Fruit fly (Drosophila melanogaster) whole organism, wandering third instar larva: Measurements from ENCODE around the gene Gr85a.

Source experiments
- Abd-B ChIP-seq: fragments of >200 bp; optimal IDR thresholded peaks from 2 replicates; lab custom pipeline; 2017; ENCODE audit warnings: missing biosample characterization, missing genetic modification characterization
- CG32264 ChIP-seq: fragments of 200-800 bp; sonication (Bioruptor generic); optimal IDR thresholded peaks from 2 replicates; lab custom pipeline; 2016; ENCODE audit warnings: missing biosample characterization, missing genetic modification characterization
- Dfd ChIP-seq: fragments of >200 bp; optimal IDR thresholded peaks from 2 replicates; lab custom pipeline; 2017; ENCODE audit warnings: missing biosample characterization, missing genetic modification characterization
- Hr78 ChIP-seq: fragments of >200 bp; optimal IDR thresholded peaks from 2 replicates; lab custom pipeline; 2017; ENCODE audit warnings: missing biosample characterization, missing genetic modification characterization
- Myc ChIP-seq: fragments of >200 bp; optimal IDR thresholded peaks from 2 replicates; lab custom pipeline; 2017
- OdsH ChIP-seq: fragments of 200-800 bp; sonication (Bioruptor generic); optimal IDR thresholded peaks from 2 replicates; lab custom pipeline; 2016; ENCODE audit warnings: missing biosample characterization, mild to moderate bottlenecking, missing genetic modification characterization
- brk ChIP-seq: fragments of 200-800 bp; sonication (Bioruptor generic); optimal IDR thresholded peaks from 2 replicates; lab custom pipeline; 2016; ENCODE audit warnings: missing biosample characterization, mild to moderate bottlenecking, missing genetic modification characterization
- dl ChIP-seq, 2 experiments: fragments of 175-275, 200-275 bp in 1 of 2; fragments of 200-275 bp in 1 of 2; sonication (Bioruptor generic); optimal IDR thresholded peaks; lab custom pipeline; 2018; ENCODE audit warnings: mild to moderate bottlenecking in 2 of 2, missing biosample characterization in 2 of 2, missing genetic modification characterization in 2 of 2, moderate library complexity in 2 of 2; ENCODE audit not compliant: partially characterized antibody in 2 of 2, insufficient read depth in 1 of 2
- dsf ChIP-seq: sonication (Bioruptor generic); optimal IDR thresholded peaks from 2 replicates; lab custom pipeline; 2016; ENCODE audit warnings: missing biosample characterization, missing genetic modification characterization, borderline replicate concordance
- ey ChIP-seq: fragments of 200-800 bp; sonication (Bioruptor generic); optimal IDR thresholded peaks from 2 replicates; lab custom pipeline; 2016; ENCODE audit warnings: missing biosample characterization, missing genetic modification characterization
- h ChIP-seq: fragments of 200-800 bp; sonication (Bioruptor generic); optimal IDR thresholded peaks from 3 replicates; lab custom pipeline; 2016; ENCODE audit warnings: missing biosample characterization, mild to moderate bottlenecking, missing genetic modification characterization
- psq ChIP-seq: fragments of 200-800 bp; sonication (Bioruptor generic); optimal IDR thresholded peaks from 3 replicates; lab custom pipeline; 2017; ENCODE audit warnings: missing biosample characterization, mild to moderate bottlenecking, missing genetic modification characterization, moderate library complexity
- sage ChIP-seq: fragments of 200-800 bp; sonication (Bioruptor generic); optimal IDR thresholded peaks from 2 replicates; lab custom pipeline; 2016; ENCODE audit warnings: missing biosample characterization, mild to moderate bottlenecking, missing genetic modification characterization
- usp ChIP-seq: fragments of >200 bp; optimal IDR thresholded peaks from 2 replicates; lab custom pipeline; 2017; ENCODE audit warnings: missing biosample characterization, missing genetic modification characterization

DNA sequence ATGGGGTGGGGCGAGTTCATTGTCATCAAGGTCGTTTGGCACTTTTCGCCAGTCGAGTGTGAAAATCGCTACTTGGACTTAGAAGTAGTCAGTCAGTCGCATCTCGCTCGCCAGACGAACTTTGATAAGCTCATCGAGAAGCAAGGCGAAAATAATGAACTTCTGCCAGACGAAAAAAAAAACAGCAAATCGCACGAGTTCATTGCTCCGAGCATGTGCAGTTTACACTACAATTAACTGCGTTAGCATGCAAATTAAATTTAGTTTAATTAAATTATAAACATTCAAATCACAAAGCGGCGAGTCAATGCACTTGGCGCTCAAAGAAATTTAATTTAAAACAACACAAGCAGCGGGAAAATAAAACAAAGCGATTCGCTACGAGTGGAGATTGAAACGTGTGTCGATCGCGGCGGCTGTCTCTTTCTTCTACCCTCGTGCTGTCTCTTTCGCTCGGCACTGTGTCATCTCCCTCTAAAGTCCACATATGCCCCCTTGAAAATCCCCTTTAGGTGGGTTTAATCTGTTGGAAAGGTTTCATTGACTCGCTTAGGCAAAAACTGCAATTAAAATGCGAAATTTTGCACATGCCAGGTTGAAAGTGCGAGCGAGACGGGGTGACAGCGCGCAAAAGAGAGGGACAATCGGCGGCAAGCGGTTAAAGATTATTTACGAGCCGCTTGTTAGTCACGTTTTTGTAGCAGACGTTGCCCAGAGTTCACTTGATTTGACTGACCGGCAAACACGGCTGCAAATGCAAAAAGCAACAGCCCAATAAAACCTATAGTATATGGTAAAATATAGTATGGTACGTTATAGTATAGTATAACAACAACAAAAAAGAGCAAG lies 27.5 kb downstream of the Gr85a start:
- TF ChIP-seq usp (GFP tag; lab: Kevin White, UChicago) (no peak), ey (no peak), Hr78 (GFP tag; lab: Kevin White, UChicago) (no peak), h (GFP tag; lab: Kevin White, UChicago) (peak; percentile 81), dsf (GFP tag; lab: Kevin White, UChicago) (no peak), Myc (no peak), psq (GFP tag; lab: Kevin White, UChicago) (peak; percentile 20), OdsH (GFP tag; lab: Kevin White, UChicago) (no peak), Abd-B (no peak), brk (GFP tag; lab: Kevin White, UChicago) (no peak), CG32264 (GFP tag; lab: Kevin White, UChicago) (no peak), dl (GFP tag; optimal IDR thresholded peaks at IDR 0.05; lab: Kevin White, UChicago; ENCODE audit: insufficient read depth in 1 of 2, partially characterized antibody in 2 of 2) (no peak), Dfd (GFP tag; lab: Kevin White, UChicago) (no peak), sage (no peak)
